Worm (Caenorhabditis elegans): ENCODE data around the gene F54F7.8.

The F54F7.8 gene

DNA sequence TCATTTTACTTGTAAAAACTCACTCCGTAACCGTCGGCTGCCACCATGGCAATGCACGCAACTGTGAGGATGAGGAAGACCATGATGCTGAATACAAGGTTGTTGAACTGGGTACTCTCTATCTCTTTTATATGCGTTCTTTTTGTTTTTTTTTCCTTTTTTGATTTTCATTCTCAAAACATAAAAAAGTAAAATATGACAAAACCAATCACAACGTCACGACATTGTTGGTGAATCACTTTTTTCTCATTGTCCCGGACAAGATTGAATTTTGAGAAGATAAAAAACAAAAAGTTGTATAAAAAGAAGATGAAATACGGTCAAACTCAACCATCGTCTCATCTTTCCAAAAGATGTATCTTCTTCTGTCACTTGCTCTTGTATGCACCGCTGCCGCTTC, 28.0 kb upstream of the F54F7.8 start, which contains the start of the genes Y62H9A.5 and ule-5:
Gene Y62H9A.5, minus strand, starts transcription at position 101 of the 400 bp plus-strand sequence.
Gene ule-5, plus strand, starts transcription at position 328 of the 400 bp plus-strand sequence.
- TF ChIP-seq hlh-8 (tag; optimal IDR thresholded peaks at IDR 0.05) (no peak), pros-1 (tag; optimal IDR thresholded peaks at IDR 0.05) (no peak), F13H6.1 (tag; optimal IDR thresholded peaks at IDR 0.05) (no peak), unc-86 (tag; optimal IDR thresholded peaks at IDR 0.05) (no peak), K02D7.2 (tag; optimal IDR thresholded peaks at IDR 0.05) (no peak)

- TF ChIP-seq zip-5 (tag; optimal IDR thresholded peaks at IDR 0.05): no peak
Observed at ce11 chrX:11879871-11880270, 25.1 kb upstream of the F54F7.8 start, which contains the start of the genes Y62H9A.3 and Y62H9A.4. Gene Y62H9A.3 (minus strand): TSS chrX:11879971. Gene Y62H9A.4 (plus strand): TSS chrX:11880126.

- no peak for TF ChIP-seq elt-2 (tag; optimal IDR thresholded peaks at IDR 0.05)
- no peak for TF ChIP-seq nhr-11 (tag; optimal IDR thresholded peaks at IDR 0.05)
- TF ChIP-seq lim-6 (tag; optimal IDR thresholded peaks at IDR 0.05): no peak
- no peak for TF ChIP-seq hlh-8 (tag; optimal IDR thresholded peaks at IDR 0.05)
- no peak for TF ChIP-seq tbx-7 (tag; optimal IDR thresholded peaks at IDR 0.05)
- no peak for TF ChIP-seq ref-2 (tag; optimal IDR thresholded peaks at IDR 0.05)
- no peak for TF ChIP-seq T23F11.4 (GFP tag; optimal IDR thresholded peaks at IDR 0.05)
Observed at ce11 chrX:11878109-11878508, 23.3 kb upstream of the F54F7.8 start, which contains the start of gene Y62H9A.2. Gene Y62H9A.2 (minus strand): TSS chrX:11878209.

ce11 chrX:11875260-11875659, 20.5 kb upstream of the F54F7.8 start, which contains the start of gene Y62H9A.1:
Gene Y62H9A.1 (plus strand): TSS chrX:11875541.
- TF ChIP-seq eyg-1 (tag; optimal IDR thresholded peaks at IDR 0.05) (no peak), nhr-11 (tag; optimal IDR thresholded peaks at IDR 0.05) (no peak), hlh-30 (tag; optimal IDR thresholded peaks at IDR 0.05; ENCODE audit: insufficient read depth) (no peak), sox-4 (tag; optimal IDR thresholded peaks at IDR 0.05) (no peak), fkh-10 (GFP tag; optimal IDR thresholded peaks at IDR 0.05) (no peak), sdc-2 (tag; optimal IDR thresholded peaks at IDR 0.05) (no peak), T23F11.4 (GFP tag; optimal IDR thresholded peaks at IDR 0.05) (no peak), mec-3 (tag; optimal IDR thresholded peaks at IDR 0.05; ENCODE audit: borderline replicate concordance) (no peak), gmeb-2 (tag; optimal IDR thresholded peaks at IDR 0.05) (no peak), madf-2 (tag; optimal IDR thresholded peaks at IDR 0.05) (no peak), ceh-19 (GFP tag; optimal IDR thresholded peaks at IDR 0.05) (no peak)

DNA sequence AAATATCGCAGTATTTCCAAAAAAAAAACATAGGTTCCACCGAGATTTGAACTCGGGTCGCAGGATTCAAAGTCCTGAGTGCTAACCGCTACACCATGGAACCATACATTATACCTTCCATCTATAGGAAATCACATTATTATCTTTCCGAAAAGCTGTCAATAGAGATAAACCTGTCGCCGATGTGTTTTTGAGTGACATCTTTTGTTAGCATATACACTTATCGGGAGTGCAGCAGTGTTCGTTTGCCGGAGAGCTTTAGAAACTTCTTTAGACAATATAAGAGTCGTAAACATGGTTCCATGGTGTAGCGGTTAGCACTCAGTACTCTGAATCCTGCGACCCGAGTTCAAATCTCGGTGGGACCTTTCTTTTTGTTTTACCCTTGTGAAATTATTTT, 17.4 kb upstream of the F54F7.8 start:
- no peak for TF ChIP-seq pqm-1 (tag; optimal IDR thresholded peaks at IDR 0.05)
- no peak for TF ChIP-seq nfya-1 (tag; optimal IDR thresholded peaks at IDR 0.05)
- no peak for TF ChIP-seq ceh-30 (tag; optimal IDR thresholded peaks at IDR 0.05)
- no peak for TF ChIP-seq syd-9 (tag; optimal IDR thresholded peaks at IDR 0.05)
- no peak for TF ChIP-seq fkh-6 (tag; optimal IDR thresholded peaks at IDR 0.05)
- TF ChIP-seq ceh-22 (tag; optimal IDR thresholded peaks at IDR 0.05): no peak
- TF ChIP-seq pha-4 (tag; optimal IDR thresholded peaks at IDR 0.05): no peak
- no peak for TF ChIP-seq hlh-15 (tag; optimal IDR thresholded peaks at IDR 0.05)
- TF ChIP-seq ttx-3 (tag; optimal IDR thresholded peaks at IDR 0.05): no peak
- TF ChIP-seq K02D7.2 (tag; optimal IDR thresholded peaks at IDR 0.05): no peak
- TF ChIP-seq C08G9.2 (tag; optimal IDR thresholded peaks at IDR 0.05): no peak
- no peak for TF ChIP-seq tbx-7 (tag; optimal IDR thresholded peaks at IDR 0.05)
- TF ChIP-seq pag-3 (tag; optimal IDR thresholded peaks at IDR 0.05; ENCODE audit: borderline replicate concordance): no peak

DNA sequence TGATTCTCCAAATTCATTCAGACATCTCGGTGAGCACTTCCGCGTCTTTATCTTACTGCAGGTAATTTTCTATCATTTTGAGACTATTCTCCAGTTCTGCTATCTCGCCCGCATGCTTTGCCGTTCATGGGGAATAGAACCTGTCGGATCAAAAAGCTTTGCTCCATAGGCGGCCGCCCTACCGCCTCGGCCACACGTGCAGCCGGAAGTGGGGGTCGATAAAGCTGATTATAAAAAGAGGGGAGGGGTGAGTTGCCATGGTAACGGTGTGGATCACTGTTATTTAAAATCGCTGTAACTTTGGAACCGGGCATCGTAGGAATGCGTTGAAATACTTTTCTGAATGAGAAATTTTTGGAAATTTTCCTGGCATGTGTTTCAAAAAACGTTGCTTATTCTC, 15.6 kb upstream of the F54F7.8 start:
- TF ChIP-seq unc-55 (GFP tag; optimal IDR thresholded peaks at IDR 0.05) (no peak), sdc-2 (tag; optimal IDR thresholded peaks at IDR 0.05) (peak; percentile 12), C38D4.7 (GFP tag; optimal IDR thresholded peaks at IDR 0.05) (peak; percentile 4)
